Fruit fly (Drosophila melanogaster) whole organism, adult: ENCODE data around the gene comm2.

Source experiments
- CG12768 ChIP-seq: fragments of 200-800 bp; sonication (Bioruptor generic); optimal IDR thresholded peaks from 2 replicates; lab custom pipeline; 2017; ENCODE audit warnings: missing biosample characterization, missing genetic modification characterization, mild to moderate bottlenecking, moderate library complexity, missing genetic modification reagents
- CG1620 ChIP-seq: fragments of 200-800 bp; sonication (Bioruptor generic); optimal IDR thresholded peaks from 2 replicates; lab custom pipeline; 2016; ENCODE audit warnings: missing biosample characterization, missing genetic modification characterization
- CG33017 ChIP-seq: fragments of 200-800 bp; sonication (Bioruptor generic); optimal IDR thresholded peaks from 2 replicates; lab custom pipeline; 2018; ENCODE audit warnings: missing biosample characterization, mild to moderate bottlenecking, missing genetic modification characterization, moderate library complexity
- CG5204 ChIP-seq: fragments of 200-800 bp; sonication (Bioruptor generic); optimal IDR thresholded peaks from 2 replicates; lab custom pipeline; 2016; ENCODE audit warnings: missing biosample characterization, missing genetic modification characterization
- Crg-1 ChIP-seq: fragments of 200-800 bp; sonication (Bioruptor generic); optimal IDR thresholded peaks from 2 replicates; lab custom pipeline; 2016; ENCODE audit warnings: missing biosample characterization, missing genetic modification characterization
- Hr96 ChIP-seq: fragments of 200-800 bp; sonication (Bioruptor generic); optimal IDR thresholded peaks from 2 replicates; lab custom pipeline; 2016; ENCODE audit warnings: missing biosample characterization, missing genetic modification characterization
- bab1 ChIP-seq: fragments of 200-800 bp; sonication (Bioruptor generic); optimal IDR thresholded peaks from 3 replicates; lab custom pipeline; 2019; ENCODE audit warnings: missing biosample characterization, mild to moderate bottlenecking, missing genetic modification characterization, moderate library complexity
- cnc ChIP-seq, 2 experiments: fragments of >200 bp; optimal IDR thresholded peaks; 2 replicates each; lab custom pipeline; 2017
- kay ChIP-seq: fragments of 200-800 bp; sonication (Bioruptor generic); peaks from one replicate; lab custom pipeline; 2016; ENCODE audit warnings: missing biosample characterization, missing genetic modification characterization, borderline replicate concordance
- ovo ChIP-seq: fragments of 200-800 bp; sonication (Bioruptor generic); optimal IDR thresholded peaks from 2 replicates; lab custom pipeline; 2016; ENCODE audit warnings: missing biosample characterization, missing genetic modification characterization
- tj ChIP-seq: fragments of 200-800 bp; sonication (Bioruptor generic); optimal IDR thresholded peaks from 3 replicates; lab custom pipeline; 2017; ENCODE audit warnings: missing biosample characterization, mild to moderate bottlenecking, missing genetic modification characterization, moderate library complexity

DNA sequence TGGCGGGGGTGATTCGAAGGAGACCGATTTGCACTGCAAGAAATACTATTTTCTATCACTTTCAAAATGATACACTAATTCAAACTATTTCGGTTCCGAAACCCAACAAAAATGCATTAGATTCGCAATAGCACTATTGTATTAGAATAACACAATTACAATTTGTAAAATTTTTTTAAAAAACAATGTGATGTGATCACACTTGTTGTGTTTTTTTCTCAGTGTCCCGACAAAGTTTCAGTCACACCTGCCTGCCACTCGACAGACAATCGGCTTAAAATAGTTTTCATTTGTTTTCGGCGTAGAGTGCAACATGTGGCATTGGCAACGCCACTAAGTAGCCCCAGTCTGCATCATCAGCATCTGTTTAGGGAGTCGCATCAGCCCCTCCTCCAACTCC is 24.5 kb downstream of the comm2 start:
- TF ChIP-seq CG12768 (GFP tag; lab: Kevin White, UChicago): no peak
- TF ChIP-seq Crg-1 (GFP tag; lab: Kevin White, UChicago): no peak
- TF ChIP-seq cnc (optimal IDR thresholded peaks at IDR 0.05; lab: Kevin White, UChicago): no peak
- no peak for TF ChIP-seq kay (GFP tag; lab: Kevin White, UChicago)
- TF ChIP-seq CG33017 (tag; lab: Kevin White, UChicago): no peak
- no peak for TF ChIP-seq bab1 (GFP tag; lab: Kevin White, UChicago)
- TF ChIP-seq CG1620 (GFP tag; lab: Kevin White, UChicago): no peak
- TF ChIP-seq ovo (GFP tag; lab: Kevin White, UChicago): no peak
- no peak for TF ChIP-seq CG5204
- no peak for TF ChIP-seq Hr96 (GFP tag; lab: Kevin White, UChicago)
- TF ChIP-seq tj (GFP tag; lab: Kevin White, UChicago): no peak
